Worm (Caenorhabditis elegans) whole organism, L3 larva: ENCODE results near the gene vha-14.

Experiments
- ZK546.5 ChIP-seq: sonication (generic microtip); optimal IDR thresholded peaks from 2 replicates; lab custom pipeline; 2017; ENCODE audit warnings: missing biosample characterization, missing genetic modification characterization
- aly-2 ChIP-seq: fragments of 150-350 bp; optimal IDR thresholded peaks from 2 replicates; lab custom pipeline; 2014; ENCODE audit warnings: missing biosample characterization, missing genetic modification characterization
- ceh-9 ChIP-seq: sonication (generic microtip); optimal IDR thresholded peaks from 2 replicates; lab custom pipeline; 2018; ENCODE audit warnings: missing biosample characterization, missing genetic modification characterization
- egl-5 ChIP-seq: fragments of 150-350 bp; optimal IDR thresholded peaks from 2 replicates; lab custom pipeline; 2017; ENCODE audit warnings: missing biosample characterization, missing genetic modification reagents, missing genetic modification characterization, inconsistent platforms
- elt-1 ChIP-seq: fragments of 150-350 bp; optimal IDR thresholded peaks from 2 replicates; lab custom pipeline; 2014; ENCODE audit warnings: missing biosample characterization, missing genetic modification characterization
- elt-3 ChIP-seq, 3 experiments: fragments of 150-350 bp in 1 of 3; sonication (generic microtip) in 2 of 3; optimal IDR thresholded peaks; 2 replicates in 2 of 3; 4 replicates in 1 of 3; lab custom pipeline; 2014 to 2017; ENCODE audit warnings: missing biosample characterization in 3 of 3, missing genetic modification characterization in 3 of 3
- eor-1 ChIP-seq, 2 experiments: fragments of 150-350 bp; optimal IDR thresholded peaks; 2 replicates each; lab custom pipeline; 2014 to 2018; ENCODE audit warnings: missing biosample characterization in 2 of 2, missing genetic modification characterization in 2 of 2
- fkh-10 ChIP-seq: sonication (generic microtip); optimal IDR thresholded peaks from 2 replicates; lab custom pipeline; 2017; ENCODE audit warnings: missing biosample characterization, missing genetic modification reagents, missing genetic modification characterization
- fkh-2 ChIP-seq: fragments of 150-350 bp; optimal IDR thresholded peaks from 2 replicates; lab custom pipeline; 2014; ENCODE audit warnings: missing biosample characterization, missing genetic modification reagents, missing genetic modification characterization
- fos-1 ChIP-seq: fragments of 150-350 bp; optimal IDR thresholded peaks from 2 replicates; lab custom pipeline; 2014; ENCODE audit warnings: missing biosample characterization, missing genetic modification characterization
- hmg-11 ChIP-seq: sonication (generic microtip); optimal IDR thresholded peaks from 2 replicates; lab custom pipeline; 2016; ENCODE audit warnings: missing genetic modification characterization, missing compliant biosample characterization
- jun-1 ChIP-seq: fragments of 150-350 bp; optimal IDR thresholded peaks from 2 replicates; lab custom pipeline; 2014; ENCODE audit warnings: missing biosample characterization, missing genetic modification reagents, missing genetic modification characterization
- lin-15B ChIP-seq: fragments of 150-350 bp; optimal IDR thresholded peaks from 2 replicates; lab custom pipeline; 2014; ENCODE audit warnings: missing biosample characterization, missing genetic modification characterization
- lin-39 ChIP-seq: fragments of 150-350 bp; optimal IDR thresholded peaks from 2 replicates; lab custom pipeline; 2018; ENCODE audit warnings: missing biosample characterization, missing genetic modification reagents, missing genetic modification characterization
- lsy-12 ChIP-seq: sonication (generic microtip); optimal IDR thresholded peaks from 2 replicates; lab custom pipeline; 2016; ENCODE audit warnings: mild to moderate bottlenecking, missing genetic modification characterization, missing compliant biosample characterization
- mdl-1 ChIP-seq: fragments of 150-350 bp; optimal IDR thresholded peaks from 2 replicates; lab custom pipeline; 2014; ENCODE audit warnings: missing biosample characterization, missing genetic modification characterization
- nfya-1 ChIP-seq: sonication (generic microtip); optimal IDR thresholded peaks from 2 replicates; lab custom pipeline; 2017; ENCODE audit warnings: missing genetic modification characterization, mild to moderate bottlenecking, missing compliant biosample characterization, antibody characterized with exemption, moderate library complexity; ENCODE audit not compliant: insufficient read depth
- nhr-11 ChIP-seq: fragments of 150-350 bp; optimal IDR thresholded peaks from 2 replicates; lab custom pipeline; 2014; ENCODE audit warnings: missing biosample characterization, missing genetic modification characterization
- nhr-23 ChIP-seq: fragments of 150-350 bp; optimal IDR thresholded peaks from 2 replicates; lab custom pipeline; 2014; ENCODE audit warnings: missing biosample characterization, missing genetic modification reagents, missing genetic modification characterization
- nhr-237 ChIP-seq: fragments of 150-350 bp; optimal IDR thresholded peaks from 2 replicates; lab custom pipeline; 2014; ENCODE audit warnings: missing biosample characterization, missing genetic modification characterization
- nhr-25 ChIP-seq: sonication (generic microtip); optimal IDR thresholded peaks from 2 replicates; lab custom pipeline; 2017; ENCODE audit warnings: missing biosample characterization, missing genetic modification characterization
- nhr-43 ChIP-seq: sonication (generic microtip); optimal IDR thresholded peaks from 2 replicates; lab custom pipeline; 2016; ENCODE audit warnings: mild to moderate bottlenecking, missing genetic modification characterization, missing compliant biosample characterization; ENCODE audit not compliant: poor library complexity, severe bottlenecking
- nhr-67 ChIP-seq: fragments of 150-350 bp; optimal IDR thresholded peaks from 2 replicates; lab custom pipeline; 2014; ENCODE audit warnings: missing biosample characterization, missing genetic modification characterization
- nhr-76 ChIP-seq: fragments of 150-350 bp; sonication (generic microtip); optimal IDR thresholded peaks from 5 replicates; lab custom pipeline; 2014; ENCODE audit warnings: missing biosample characterization, missing genetic modification characterization
- nhr-77 ChIP-seq: fragments of 150-350 bp; optimal IDR thresholded peaks from 2 replicates; lab custom pipeline; 2014; ENCODE audit warnings: missing biosample characterization, missing genetic modification characterization
- pha-4 ChIP-seq: fragments of 150-350 bp; optimal IDR thresholded peaks from 2 replicates; lab custom pipeline; 2014; ENCODE audit warnings: missing biosample characterization, missing genetic modification reagents, missing genetic modification characterization
- pqm-1 ChIP-seq: fragments of 150-350 bp; optimal IDR thresholded peaks from 2 replicates; lab custom pipeline; 2017; ENCODE audit warnings: missing biosample characterization, missing genetic modification characterization, inconsistent platforms
- sea-2 ChIP-seq: fragments of 150-350 bp; sonication (generic microtip); optimal IDR thresholded peaks from 4 replicates; lab custom pipeline; 2014; ENCODE audit warnings: missing biosample characterization, missing genetic modification reagents, missing genetic modification characterization
- tbx-2 ChIP-seq: sonication (generic microtip); optimal IDR thresholded peaks from 2 replicates; lab custom pipeline; 2016; ENCODE audit warnings: mild to moderate bottlenecking, missing genetic modification characterization, missing compliant biosample characterization
- unc-39 ChIP-seq: sonication (generic microtip); optimal IDR thresholded peaks from 4 replicates; lab custom pipeline; 2017; ENCODE audit warnings: missing biosample characterization, missing genetic modification characterization
- zag-1 ChIP-seq: fragments of 150-350 bp; optimal IDR thresholded peaks from 2 replicates; lab custom pipeline; 2014; ENCODE audit warnings: missing biosample characterization, missing genetic modification characterization
- ztf-11 ChIP-seq: fragments of 150-350 bp; optimal IDR thresholded peaks from 2 replicates; lab custom pipeline; 2014; ENCODE audit warnings: missing biosample characterization, missing genetic modification characterization
- ztf-4 ChIP-seq: fragments of 150-350 bp; optimal IDR thresholded peaks from 2 replicates; lab custom pipeline; 2014; ENCODE audit warnings: missing biosample characterization, missing genetic modification characterization

vha-14 gene

DNA sequence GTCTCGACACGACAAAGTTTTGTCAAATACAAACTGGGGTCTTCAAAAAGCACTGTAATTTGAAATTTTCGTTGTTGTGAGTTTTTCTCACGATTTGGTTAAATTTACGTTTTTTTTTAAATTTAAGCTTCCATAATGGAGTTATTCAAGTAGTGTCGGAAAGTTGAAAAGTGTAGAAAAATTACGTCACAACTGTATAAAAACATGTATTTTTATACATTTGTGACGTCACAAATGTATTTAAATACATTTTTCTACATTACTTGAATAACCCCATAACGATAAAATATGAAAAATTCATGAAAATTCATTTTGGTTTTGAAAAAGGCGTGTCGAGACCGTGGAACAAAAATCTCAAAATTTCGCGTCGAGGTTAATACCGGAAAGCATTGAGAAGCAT, 10.5 kb upstream of the vha-14 start:
- TF ChIP-seq elt-3 (tag; optimal IDR thresholded peaks at IDR 0.05; lab: Kevin White, UChicago) (no peak), jun-1 (tag; lab: Kevin White, UChicago) (no peak), pqm-1 (tag; lab: Kevin White, UChicago) (no peak), nhr-67 (tag; lab: Kevin White, UChicago) (no peak), egl-5 (tag; lab: Kevin White, UChicago) (no peak), lsy-12 (tag; lab: Kevin White, UChicago) (no peak), lin-39 (tag; lab: Kevin White, UChicago) (no peak), nhr-11 (tag; lab: Kevin White, UChicago) (no peak), tbx-2 (tag; lab: Kevin White, UChicago) (no peak), nhr-77 (tag; lab: Kevin White, UChicago) (no peak), hmg-11 (no peak), nhr-76 (tag; lab: Kevin White, UChicago) (no peak), nhr-25 (tag; lab: Kevin White, UChicago) (no peak), sea-2 (GFP tag; lab: Kevin White, UChicago) (no peak), fkh-10 (GFP tag; lab: Kevin White, UChicago) (no peak), mdl-1 (tag; lab: Kevin White, UChicago) (no peak), nhr-43 (tag; lab: Kevin White, UChicago) (no peak), zag-1 (tag; lab: Kevin White, UChicago) (no peak)

- TF ChIP-seq ztf-11 (tag; lab: Kevin White, UChicago) (no peak), lin-39 (tag; lab: Kevin White, UChicago) (no peak), nhr-77 (tag; lab: Kevin White, UChicago) (no peak), nhr-25 (tag; lab: Kevin White, UChicago) (no peak), nhr-23 (peak; percentile 44), nhr-11 (tag; lab: Kevin White, UChicago) (no peak), pha-4 (no peak), ceh-9 (tag; lab: Kevin White, UChicago) (no peak), tbx-2 (tag; lab: Kevin White, UChicago) (no peak), lsy-12 (tag; lab: Kevin White, UChicago) (peak; percentile 17), egl-5 (tag; lab: Kevin White, UChicago) (no peak), lin-15B (tag; lab: Kevin White, UChicago) (no peak), elt-3 (tag; optimal IDR thresholded peaks at IDR 0.05; lab: Kevin White, UChicago) (no peak), zag-1 (tag; lab: Kevin White, UChicago) (no peak), nhr-237 (tag; lab: Kevin White, UChicago) (no peak)
Observed at ce11 chrIII:9500267-9500666, 7.6 kb upstream of the vha-14 start, which contains the start of gene sod-4. TSS of gene sod-4 (minus strand) at chrIII:9500375.

ce11 chrIII:9501072-9501471, 6.8 kb upstream of the vha-14 start:
- TF ChIP-seq nfya-1 (tag; lab: Kevin White, UChicago) (no peak), aly-2 (tag; lab: Kevin White, UChicago) (no peak), unc-39 (tag; lab: Kevin White, UChicago) (no peak), nhr-43 (tag; lab: Kevin White, UChicago) (no peak), nhr-67 (tag; lab: Kevin White, UChicago) (no peak), hmg-11 (no peak), jun-1 (tag; lab: Kevin White, UChicago) (no peak), nhr-23 (no peak), pqm-1 (tag; lab: Kevin White, UChicago) (no peak)
- TF ChIP-seq, all 47 proteins: peak for 0

DNA sequence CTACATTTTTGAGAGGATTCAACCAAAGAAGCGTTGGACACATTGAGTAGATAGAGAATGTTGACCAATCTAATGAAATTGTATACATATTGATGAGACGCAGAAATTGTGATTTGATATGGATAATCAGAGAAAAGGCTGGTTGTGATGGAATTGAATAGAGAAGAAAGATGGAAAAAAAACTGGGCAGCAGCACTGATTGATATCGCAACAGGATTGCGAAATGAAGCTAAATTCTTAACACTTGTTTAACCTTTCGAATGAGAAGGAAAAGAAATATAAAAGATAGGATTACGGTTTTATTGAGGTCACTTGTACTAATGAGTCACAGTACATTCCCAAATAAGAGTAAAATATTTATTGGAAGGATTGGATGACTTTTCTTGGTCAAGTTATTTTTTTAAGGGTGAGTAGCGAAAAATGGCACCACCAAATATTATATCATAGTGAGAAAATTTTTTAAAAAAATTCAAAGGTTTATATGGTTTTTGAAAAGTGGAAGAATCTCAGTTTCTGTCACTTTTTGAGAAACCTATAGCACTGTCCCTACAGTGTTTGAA, 5.7 kb upstream of the vha-14 start:
- no peak for TF ChIP-seq pha-4
- no peak for TF ChIP-seq fos-1 (tag; lab: Kevin White, UChicago)
- TF ChIP-seq ZK546.5 (tag; lab: Kevin White, UChicago) = no peak
- TF ChIP-seq ztf-4 (tag; lab: Kevin White, UChicago) = no peak
- peak; percentile 27 for TF ChIP-seq nhr-43 (tag; lab: Kevin White, UChicago)
- TF ChIP-seq nhr-23 = peak; percentile 81
- TF ChIP-seq ztf-11 (tag; lab: Kevin White, UChicago) = no peak
- TF ChIP-seq elt-1 = no peak
- no peak for TF ChIP-seq fkh-2
- no peak for TF ChIP-seq nhr-76 (tag; lab: Kevin White, UChicago)
- no peak for TF ChIP-seq eor-1 (tag; optimal IDR thresholded peaks at IDR 0.05; lab: Kevin White, UChicago)
- peak; percentile 23 for TF ChIP-seq nhr-25 (tag; lab: Kevin White, UChicago)
- peak in 2 of 3 experiments; percentile 70 to 78 for TF ChIP-seq elt-3 (tag; optimal IDR thresholded peaks at IDR 0.05; lab: Kevin White, UChicago)
